Fruit fly (Drosophila melanogaster) whole organism: Measurements from ENCODE around the gene CG10598.

Source experiments
- CG8478 ChIP-seq: fragments of >200 bp; optimal IDR thresholded peaks from 2 replicates; lab custom pipeline; 2018; ENCODE audit warnings: inconsistent platforms
- Dll ChIP-seq: fragments of >200 bp; optimal IDR thresholded peaks from 2 replicates; lab custom pipeline; 2017
- EcR ChIP-seq, 2 experiments: fragments of >200 bp; optimal IDR thresholded peaks; 2 replicates each; lab custom pipeline; 2017; ENCODE audit warnings: missing biosample characterization in 2 of 2, missing genetic modification characterization in 2 of 2, missing genetic modification reagents in 2 of 2
- pan ChIP-seq: fragments of >200 bp; optimal IDR thresholded peaks from 2 replicates; lab custom pipeline; 2017
- psq ChIP-seq: fragments of >200 bp; optimal IDR thresholded peaks from 2 replicates; lab custom pipeline; 2017
- usp ChIP-seq: fragments of >200 bp; optimal IDR thresholded peaks from 2 replicates; lab custom pipeline; 2017; ENCODE audit warnings: missing biosample characterization, missing genetic modification characterization, mixed read lengths

CG10598 gene

dm6 chrX:17226681-17227019 is at the start of gene CG10598:
Gene CG10598 (minus strand): TSS chrX:17226867.
- TF ChIP-seq EcR (GFP tag; optimal IDR thresholded peaks at IDR 0.05; lab: Kevin White, UChicago) (no peak), Dll (lab: Kevin White, UChicago) (no peak), pan (no peak)

DNA sequence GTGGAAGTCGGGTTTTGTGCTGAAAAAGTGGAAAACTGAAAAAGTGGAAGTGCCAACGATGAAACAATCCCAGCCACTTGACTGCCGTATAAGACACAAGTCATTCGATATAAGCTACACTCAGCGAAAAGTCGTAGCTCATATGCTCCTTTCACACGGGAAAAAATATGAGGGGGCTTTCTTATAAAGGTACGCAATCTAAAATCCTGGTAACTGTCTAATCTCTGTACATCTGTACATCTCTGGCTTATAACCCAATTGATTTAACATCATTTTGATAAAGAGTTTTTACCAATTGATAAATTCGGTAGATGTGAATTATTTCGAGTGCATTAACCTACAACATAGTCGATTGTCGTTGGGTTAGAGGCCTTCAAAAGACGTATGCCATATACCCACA is 48.1 kb upstream of the CG10598 start:
- TF ChIP-seq Dll (lab: Kevin White, UChicago) (no peak), CG8478 (lab: Kevin White, UChicago) (no peak), pan (no peak), usp (GFP tag; lab: Kevin White, UChicago) (no peak), psq (no peak)

DNA sequence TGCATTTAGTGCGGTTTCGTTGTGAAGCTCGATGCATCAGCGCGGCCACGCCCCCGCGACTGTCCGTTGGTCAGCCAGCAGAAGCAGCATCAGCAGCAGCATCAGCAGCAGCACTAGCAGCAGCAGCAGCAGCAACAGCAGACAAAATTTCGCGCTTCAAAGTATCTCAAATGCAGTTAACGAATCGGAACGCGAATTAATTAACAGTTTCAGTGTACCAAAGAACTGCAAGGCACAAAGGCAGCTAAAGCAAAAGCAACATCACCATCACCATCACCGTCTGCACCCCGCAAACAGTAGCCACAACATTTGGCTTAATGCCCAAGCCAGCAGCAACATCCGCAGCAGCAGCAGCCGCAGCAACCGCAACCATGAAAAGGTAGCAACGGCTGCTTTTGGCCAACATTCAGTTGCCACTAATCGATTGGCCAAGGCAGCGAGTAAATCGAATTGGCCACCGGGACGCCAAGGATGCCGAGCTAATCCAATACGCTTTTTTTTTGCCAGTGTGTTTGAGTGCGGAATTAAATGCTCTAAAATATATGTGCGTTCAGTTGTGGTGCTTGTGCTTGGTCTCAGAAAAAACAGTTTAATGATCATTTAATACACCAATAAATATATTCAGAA is 38.8 kb upstream of the CG10598 start:
- TF ChIP-seq psq (no peak), Dll (lab: Kevin White, UChicago) (no peak), usp (GFP tag; lab: Kevin White, UChicago) (no peak), CG8478 (lab: Kevin White, UChicago) (no peak), pan (no peak), EcR (GFP tag; optimal IDR thresholded peaks at IDR 0.05; lab: Kevin White, UChicago) (no peak)

dm6 chrX:17262049-17262448 is 35.4 kb upstream of the CG10598 start:
- TF ChIP-seq EcR (GFP tag; optimal IDR thresholded peaks at IDR 0.05; lab: Kevin White, UChicago) (no peak), Dll (lab: Kevin White, UChicago) (no peak)

DNA sequence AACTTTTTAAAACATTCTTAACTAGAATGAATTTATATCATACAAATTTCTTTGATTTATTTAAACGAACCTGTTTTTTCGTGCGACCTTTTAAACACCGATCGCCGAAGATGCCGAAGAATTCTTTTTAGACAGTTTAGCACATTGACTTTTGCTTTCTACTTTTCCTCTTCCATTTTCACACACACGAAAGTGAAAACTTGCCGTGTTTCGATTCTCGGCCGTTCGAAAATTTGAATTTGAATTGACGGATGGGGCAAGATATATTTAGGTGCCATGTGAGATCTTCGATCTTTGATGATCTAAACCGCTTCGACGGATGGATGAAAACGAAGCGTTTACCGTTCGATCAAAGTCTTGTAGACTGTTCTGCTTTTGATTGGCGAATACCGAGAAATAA is 29.0 kb upstream of the CG10598 start:
- no peak for TF ChIP-seq EcR (GFP tag; optimal IDR thresholded peaks at IDR 0.05; lab: Kevin White, UChicago)
- TF ChIP-seq Dll (lab: Kevin White, UChicago) = no peak
- TF ChIP-seq psq = no peak
- no peak for TF ChIP-seq usp (GFP tag; lab: Kevin White, UChicago)
- no peak for TF ChIP-seq CG8478 (lab: Kevin White, UChicago)
- TF ChIP-seq pan = no peak

- no peak for TF ChIP-seq EcR (GFP tag; optimal IDR thresholded peaks at IDR 0.05; lab: Kevin White, UChicago)
- TF ChIP-seq pan = no peak
- no peak for TF ChIP-seq CG8478 (lab: Kevin White, UChicago)
- no peak for TF ChIP-seq psq
- TF ChIP-seq Dll (lab: Kevin White, UChicago) = no peak
- no peak for TF ChIP-seq usp (GFP tag; lab: Kevin White, UChicago)
Observed at dm6 chrX:17254094-17254493, 27.4 kb upstream of the CG10598 start.

DNA sequence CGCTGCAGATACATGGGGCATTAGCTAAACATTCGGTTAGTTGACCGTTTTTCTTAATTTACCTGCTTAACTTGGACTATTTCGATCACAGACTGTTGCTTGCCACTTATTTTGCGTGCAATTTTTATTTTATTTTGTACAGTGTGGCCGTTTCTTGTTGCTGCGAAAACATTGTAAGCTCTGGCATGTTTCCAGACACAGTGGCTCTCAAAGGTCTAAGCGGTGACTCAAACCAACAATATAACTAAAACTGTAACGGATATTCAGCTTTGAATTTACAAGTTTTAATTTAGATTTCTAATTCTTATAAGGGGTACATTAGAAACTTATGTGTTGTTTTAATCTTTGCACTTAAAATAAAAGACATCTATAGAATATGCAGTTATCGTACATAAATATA is 22.7 kb upstream of the CG10598 start, which contains the start of gene CG8675:
Gene CG8675 (minus strand): TSS at position 177 of the 400 bp plus-strand sequence.
- TF ChIP-seq EcR (GFP tag; optimal IDR thresholded peaks at IDR 0.05; lab: Kevin White, UChicago) = no peak
- TF ChIP-seq CG8478 (lab: Kevin White, UChicago) = no peak
- TF ChIP-seq Dll (lab: Kevin White, UChicago) = no peak
- TF ChIP-seq pan = no peak
- TF ChIP-seq psq = no peak

dm6 chrX:17246916-17247315 is 20.2 kb upstream of the CG10598 start, which contains the start of gene CG42854:
Gene CG42854 (minus strand): TSS chrX:17247016.
- TF ChIP-seq Dll (lab: Kevin White, UChicago) = no peak
- TF ChIP-seq CG8478 (lab: Kevin White, UChicago) = no peak
- TF ChIP-seq EcR (GFP tag; optimal IDR thresholded peaks at IDR 0.05; lab: Kevin White, UChicago) = no peak
- TF ChIP-seq usp (GFP tag; lab: Kevin White, UChicago) = no peak
- TF ChIP-seq psq = no peak
- TF ChIP-seq pan = no peak

DNA sequence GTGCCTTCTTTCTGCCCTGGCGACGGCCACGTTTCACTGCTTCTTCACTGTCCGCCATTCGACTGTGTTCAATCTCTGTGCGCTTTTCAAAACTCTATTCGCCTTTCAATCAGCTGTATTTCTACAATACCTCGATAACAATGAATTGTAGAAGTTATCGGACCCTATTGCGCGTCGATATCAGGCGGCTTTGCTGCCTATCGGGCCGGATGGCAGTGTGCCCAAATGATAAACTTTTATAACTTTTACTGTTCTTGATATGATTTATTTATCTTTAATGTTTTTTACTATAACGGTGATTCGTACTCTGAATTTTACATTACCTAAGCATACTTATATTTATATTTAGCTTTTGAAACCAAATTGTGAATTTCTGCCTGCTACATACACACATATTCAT is 18.2 kb upstream of the CG10598 start, which contains the start of gene CG8915:
Gene CG8915 (minus strand): TSS at position 148 of the 400 bp plus-strand sequence.
- TF ChIP-seq EcR (GFP tag; optimal IDR thresholded peaks at IDR 0.05; lab: Kevin White, UChicago) (no peak), usp (GFP tag; lab: Kevin White, UChicago) (no peak), pan (no peak), Dll (lab: Kevin White, UChicago) (no peak), CG8478 (lab: Kevin White, UChicago) (no peak), psq (no peak)

DNA sequence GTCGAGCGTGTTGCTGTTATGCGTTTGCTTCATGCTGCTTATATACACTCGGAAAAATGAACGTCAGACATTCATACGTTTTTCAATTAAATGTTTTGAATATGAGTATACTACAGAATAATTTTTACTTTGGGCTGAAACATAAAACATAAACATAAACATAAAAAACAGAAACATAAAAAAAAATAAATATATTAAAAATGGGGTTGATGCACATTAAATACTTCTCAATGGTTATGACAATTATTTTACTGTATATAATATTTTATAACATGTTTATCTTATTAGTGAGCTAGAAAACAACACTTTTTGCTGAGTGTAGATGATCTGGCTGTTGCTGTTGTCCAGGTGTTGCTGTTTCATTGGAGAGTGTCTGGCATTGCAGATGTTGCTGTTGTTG is 10.8 kb upstream of the CG10598 start:
- TF ChIP-seq CG8478 (lab: Kevin White, UChicago) (no peak), psq (no peak), Dll (lab: Kevin White, UChicago) (no peak), EcR (GFP tag; optimal IDR thresholded peaks at IDR 0.05; lab: Kevin White, UChicago) (no peak), usp (GFP tag; lab: Kevin White, UChicago) (no peak), pan (no peak)

DNA sequence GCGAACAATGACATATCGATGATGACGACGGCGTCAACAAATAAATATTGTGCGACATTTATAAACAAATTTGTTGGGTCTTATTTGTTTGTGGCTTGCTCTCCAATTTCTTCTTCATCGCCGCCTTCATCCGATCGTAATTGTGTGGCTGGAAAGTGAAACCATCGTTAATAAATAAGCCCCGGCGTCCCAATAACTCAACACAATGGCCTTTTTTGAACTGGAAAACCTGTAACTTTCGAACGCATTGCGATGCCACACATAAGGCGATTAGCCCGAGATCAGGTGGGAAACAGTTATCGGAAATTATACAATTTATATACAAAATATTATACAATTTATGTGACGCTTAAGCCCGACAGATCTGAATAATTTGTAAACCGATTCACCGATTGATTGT is 9.8 kb upstream of the CG10598 start:
- no peak for TF ChIP-seq pan
- no peak for TF ChIP-seq usp (GFP tag; lab: Kevin White, UChicago)
- no peak for TF ChIP-seq CG8478 (lab: Kevin White, UChicago)
- TF ChIP-seq Dll (lab: Kevin White, UChicago) = no peak
- no peak for TF ChIP-seq psq
- TF ChIP-seq EcR (GFP tag; optimal IDR thresholded peaks at IDR 0.05; lab: Kevin White, UChicago) = no peak

- TF ChIP-seq EcR (GFP tag; optimal IDR thresholded peaks at IDR 0.05; lab: Kevin White, UChicago) (no peak), CG8478 (lab: Kevin White, UChicago) (no peak), psq (no peak), usp (GFP tag; lab: Kevin White, UChicago) (no peak), Dll (lab: Kevin White, UChicago) (no peak), pan (no peak)
Observed at dm6 chrX:17232642-17233041, 6.0 kb upstream of the CG10598 start, which contains the start of gene f. Gene f (plus strand): TSS chrX:17232942.

dm6 chrX:17230944-17231343 is 4.3 kb upstream of the CG10598 start, which contains the start of gene CG10597:
Gene CG10597 (minus strand): TSS chrX:17231044.
- no peak for TF ChIP-seq pan
